Fruit fly (Drosophila melanogaster): ENCODE measurements around the gene rau.

- TF ChIP-seq fru (GFP tag; optimal IDR thresholded peaks at IDR 0.05): no peak
- TF ChIP-seq lola (GFP tag; optimal IDR thresholded peaks at IDR 0.05): no peak
- TF ChIP-seq h (GFP tag; optimal IDR thresholded peaks at IDR 0.05): no peak
- TF ChIP-seq rgr (GFP tag; optimal IDR thresholded peaks at IDR 0.05): no peak
- no peak for TF ChIP-seq Hr83 (GFP tag; optimal IDR thresholded peaks at IDR 0.05; ENCODE audit: poor library complexity, severe bottlenecking)
- TF ChIP-seq Hnf4 (GFP tag; optimal IDR thresholded peaks at IDR 0.05): no peak
- no peak for TF ChIP-seq GATAd (GFP tag; optimal IDR thresholded peaks at IDR 0.05)
- no peak for TF ChIP-seq ey (GFP tag; optimal IDR thresholded peaks at IDR 0.05)
- TF ChIP-seq Dif (GFP tag; optimal IDR thresholded peaks at IDR 0.05; ENCODE audit: partially characterized antibody): no peak
- no peak for TF ChIP-seq Dfd (GFP tag; optimal IDR thresholded peaks at IDR 0.05)
- no peak for TF ChIP-seq dmrt93B (GFP tag; optimal IDR thresholded peaks at IDR 0.05)
- TF ChIP-seq Hr78 (GFP tag; optimal IDR thresholded peaks at IDR 0.05): no peak
These were observed 6.4 kb upstream of the rau start, which contains the start of gene CG9029 for dm6 chr2L:5885702-5886101.

Data from whole organism, wandering third instar larva.